Fruit fly (Drosophila melanogaster) whole organism, prepupa: ENCODE results near the gene ovm.

Experiments
- Blimp-1 ChIP-seq: fragments of 200-800 bp; sonication (Bioruptor generic); optimal IDR thresholded peaks from 3 replicates; lab custom pipeline; 2017; ENCODE audit warnings: missing biosample characterization, missing genetic modification characterization, mild to moderate bottlenecking, moderate library complexity, missing genetic modification reagents
- CG10631 ChIP-seq: fragments of 200-800 bp; sonication (Bioruptor generic); optimal IDR thresholded peaks from 2 replicates; lab custom pipeline; 2016; ENCODE audit warnings: missing biosample characterization, missing genetic modification characterization
- CG10669 ChIP-seq: fragments of 200-800 bp; sonication (Bioruptor generic); optimal IDR thresholded peaks from 3 replicates; lab custom pipeline; 2018; ENCODE audit warnings: missing biosample characterization, mild to moderate bottlenecking, missing genetic modification characterization, moderate library complexity
- CG11294 ChIP-seq: fragments of 200-800 bp; sonication (Bioruptor generic); IDR thresholded peaks from 2 replicates; pipeline ENCODE4 v1.3.6; 2022; ENCODE audit warnings: missing biosample characterization, missing genetic modification characterization
- CG11762 ChIP-seq: fragments of 200-800 bp; sonication (Bioruptor generic); optimal IDR thresholded peaks from 3 replicates; lab custom pipeline; 2016; ENCODE audit warnings: missing biosample characterization, missing genetic modification characterization; ENCODE audit not compliant: insufficient read depth
- CG16779 ChIP-seq: fragments of 200-800 bp; sonication (Bioruptor generic); optimal IDR thresholded peaks from 3 replicates; lab custom pipeline; 2017; ENCODE audit warnings: missing biosample characterization, mild to moderate bottlenecking, missing genetic modification characterization
- CG3032 ChIP-seq: fragments of 200-800 bp; optimal IDR thresholded peaks from 2 replicates; lab custom pipeline; 2019; ENCODE audit warnings: missing biosample characterization, mild to moderate bottlenecking, missing genetic modification characterization, moderate library complexity
- CG31627 ChIP-seq: fragments of 200-800 bp; sonication (Bioruptor generic); optimal IDR thresholded peaks from 3 replicates; lab custom pipeline; 2016; ENCODE audit warnings: missing biosample characterization, missing genetic modification characterization
- CG32006 ChIP-seq: fragments of 200-800 bp; sonication (Bioruptor generic); optimal IDR thresholded peaks from 3 replicates; lab custom pipeline; 2017; ENCODE audit warnings: missing biosample characterization, mild to moderate bottlenecking, missing genetic modification characterization
- CG3919 ChIP-seq: fragments of 200-800 bp; sonication (Bioruptor generic); optimal IDR thresholded peaks from 3 replicates; lab custom pipeline; 2016; ENCODE audit warnings: missing biosample characterization, missing genetic modification characterization
- CG4318 ChIP-seq: fragments of 200-800 bp; sonication (Bioruptor generic); optimal IDR thresholded peaks from 3 replicates; lab custom pipeline; 2017; ENCODE audit warnings: missing biosample characterization, mild to moderate bottlenecking, missing genetic modification characterization
- CG6163 ChIP-seq: fragments of 200-800 bp; sonication (Bioruptor generic); IDR thresholded peaks from 3 replicates; pipeline ENCODE4 v1.3.6; 2022; ENCODE audit warnings: missing biosample characterization, missing genetic modification characterization
- CG6792 ChIP-seq: fragments of 200-800 bp; sonication (Bioruptor generic); optimal IDR thresholded peaks from 3 replicates; lab custom pipeline; 2016; ENCODE audit warnings: missing biosample characterization, missing genetic modification characterization
- CG6808 ChIP-seq: fragments of 200-800 bp; sonication (Bioruptor generic); optimal IDR thresholded peaks from 3 replicates; lab custom pipeline; 2017; ENCODE audit warnings: missing biosample characterization, missing genetic modification characterization, mild to moderate bottlenecking, moderate library complexity, missing genetic modification reagents
- CG6854 ChIP-seq: fragments of 200-800 bp; sonication (Bioruptor generic); optimal IDR thresholded peaks from 2 replicates; lab custom pipeline; 2017; ENCODE audit warnings: missing biosample characterization, mild to moderate bottlenecking, missing genetic modification characterization
- CG7368 ChIP-seq: fragments of 200-800 bp; sonication (Bioruptor generic); optimal IDR thresholded peaks from 3 replicates; lab custom pipeline; 2016; ENCODE audit warnings: missing biosample characterization, missing genetic modification characterization
- CG8119 ChIP-seq: fragments of 200-800 bp; sonication (Bioruptor generic); IDR thresholded peaks from 3 replicates; pipeline ENCODE4 v1.3.6; 2022; ENCODE audit warnings: missing biosample characterization, missing genetic modification characterization
- CG8319 ChIP-seq: fragments of 200-800 bp; sonication (Bioruptor generic); optimal IDR thresholded peaks from 3 replicates; lab custom pipeline; 2016; ENCODE audit warnings: missing biosample characterization, missing genetic modification characterization
- CG8632 ChIP-seq: fragments of 200-800 bp; sonication (Bioruptor generic); optimal IDR thresholded peaks from 3 replicates; lab custom pipeline; 2016; ENCODE audit warnings: missing biosample characterization, missing genetic modification characterization
- CG9139 ChIP-seq: fragments of 200-800 bp; sonication (Bioruptor generic); optimal IDR thresholded peaks from 3 replicates; lab custom pipeline; 2017; ENCODE audit warnings: missing biosample characterization, mild to moderate bottlenecking, missing genetic modification characterization
- Eip75B ChIP-seq: fragments of 200-800 bp; sonication (Bioruptor generic); optimal IDR thresholded peaks from 3 replicates; lab custom pipeline; 2016; ENCODE audit warnings: missing biosample characterization, missing genetic modification characterization
- Eip93F ChIP-seq: fragments of 200-800 bp; sonication (Bioruptor generic); optimal IDR thresholded peaks from 2 replicates; lab custom pipeline; 2016; ENCODE audit warnings: missing biosample characterization, mild to moderate bottlenecking, missing genetic modification characterization
- Ets96B ChIP-seq: fragments of 200-800 bp; optimal IDR thresholded peaks from 2 replicates; lab custom pipeline; 2019; ENCODE audit warnings: missing biosample characterization, mild to moderate bottlenecking, missing genetic modification characterization, moderate library complexity
- Gug ChIP-seq: fragments of 200-800 bp; sonication (Bioruptor generic); IDR thresholded peaks from 2 replicates; pipeline ENCODE4 v1.3.6; 2022; ENCODE audit warnings: missing biosample characterization, missing genetic modification characterization
- Hr38 ChIP-seq: sonication (Bioruptor generic); optimal IDR thresholded peaks from 2 replicates; lab custom pipeline; 2016; ENCODE audit warnings: missing biosample characterization, missing genetic modification characterization
- Hr39 ChIP-seq: fragments of 200-800 bp; sonication (Bioruptor generic); optimal IDR thresholded peaks from 2 replicates; lab custom pipeline; 2016; ENCODE audit warnings: missing biosample characterization, missing genetic modification characterization
- Hr4 ChIP-seq: fragments of 200-800 bp; sonication (Bioruptor generic); optimal IDR thresholded peaks from 3 replicates; lab custom pipeline; 2016; ENCODE audit warnings: missing biosample characterization, missing genetic modification characterization
- Lpt ChIP-seq: fragments of 200-800 bp; sonication (Bioruptor generic); optimal IDR thresholded peaks from 3 replicates; lab custom pipeline; 2016; ENCODE audit warnings: missing biosample characterization, missing genetic modification characterization
- Met ChIP-seq: fragments of 200-800 bp; sonication (Bioruptor generic); optimal IDR thresholded peaks from 3 replicates; lab custom pipeline; 2016; ENCODE audit warnings: missing biosample characterization, missing genetic modification characterization
- OdsH ChIP-seq: fragments of 200-800 bp; sonication (Bioruptor generic); optimal IDR thresholded peaks from 3 replicates; lab custom pipeline; 2016; ENCODE audit warnings: missing biosample characterization, missing genetic modification characterization
- Sox102F ChIP-seq: fragments of 200-800 bp; sonication (Bioruptor generic); optimal IDR thresholded peaks from 2 replicates; lab custom pipeline; 2016; ENCODE audit warnings: missing biosample characterization, mild to moderate bottlenecking, missing genetic modification characterization
- Sox14 ChIP-seq: fragments of 200-800 bp; sonication (Bioruptor generic); optimal IDR thresholded peaks from 3 replicates; lab custom pipeline; 2016; ENCODE audit warnings: missing biosample characterization, missing genetic modification characterization
- Sox15 ChIP-seq: fragments of 200-800 bp; sonication (Bioruptor generic); optimal IDR thresholded peaks from 3 replicates; lab custom pipeline; 2016; ENCODE audit warnings: missing biosample characterization, missing genetic modification characterization
- achi ChIP-seq: fragments of 200-800 bp; sonication (Bioruptor generic); optimal IDR thresholded peaks from 3 replicates; lab custom pipeline; 2016; ENCODE audit warnings: missing biosample characterization, missing genetic modification characterization
- acj6 ChIP-seq: fragments of 200-800 bp; sonication (Bioruptor generic); optimal IDR thresholded peaks from 3 replicates; lab custom pipeline; 2016; ENCODE audit warnings: missing biosample characterization, missing genetic modification characterization
- cyc ChIP-seq: fragments of 200-800 bp; sonication (Bioruptor generic); optimal IDR thresholded peaks from 3 replicates; lab custom pipeline; 2016; ENCODE audit warnings: missing biosample characterization, missing genetic modification characterization
- dac ChIP-seq: fragments of 200-800 bp; sonication (Bioruptor generic); optimal IDR thresholded peaks from 2 replicates; lab custom pipeline; 2017; ENCODE audit warnings: missing biosample characterization, mild to moderate bottlenecking, missing genetic modification characterization
- dsx ChIP-seq: fragments of 200-800 bp; optimal IDR thresholded peaks from 3 replicates; lab custom pipeline; 2019; ENCODE audit warnings: missing biosample characterization, mild to moderate bottlenecking, missing genetic modification characterization, moderate library complexity; ENCODE audit not compliant: poor library complexity, severe bottlenecking
- eg ChIP-seq: fragments of 200-800 bp; sonication (Bioruptor generic); IDR thresholded peaks from 3 replicates; pipeline ENCODE4 v1.3.6; 2022; ENCODE audit warnings: missing biosample characterization, missing genetic modification characterization
- esn ChIP-seq: fragments of 200-800 bp; sonication (Bioruptor generic); optimal IDR thresholded peaks from 2 replicates; lab custom pipeline; 2016; ENCODE audit warnings: missing biosample characterization, mild to moderate bottlenecking, missing genetic modification characterization, moderate library complexity
- fd59A ChIP-seq: fragments of 200-800 bp; sonication (Bioruptor generic); optimal IDR thresholded peaks from 2 replicates; lab custom pipeline; 2017; ENCODE audit warnings: missing biosample characterization, mild to moderate bottlenecking, missing genetic modification characterization, missing genetic modification reagents
- fd85E ChIP-seq: fragments of 200-800 bp; sonication (Bioruptor generic); optimal IDR thresholded peaks from 3 replicates; lab custom pipeline; 2016; ENCODE audit warnings: missing biosample characterization, missing genetic modification characterization
- lz ChIP-seq: fragments of 200-800 bp; sonication (Bioruptor generic); optimal IDR thresholded peaks from 3 replicates; lab custom pipeline; 2016; ENCODE audit warnings: missing biosample characterization, missing genetic modification characterization
- net ChIP-seq: fragments of 200-800 bp; sonication (Bioruptor generic); optimal IDR thresholded peaks from 3 replicates; lab custom pipeline; 2016; ENCODE audit warnings: missing biosample characterization, missing genetic modification characterization
- pdm3 ChIP-seq: fragments of 200-800 bp; sonication (Bioruptor generic); optimal IDR thresholded peaks from 3 replicates; lab custom pipeline; 2016; ENCODE audit warnings: missing biosample characterization, missing genetic modification characterization
- salr ChIP-seq, 2 experiments: fragments of 200-800 bp; sonication (Bioruptor generic); optimal IDR thresholded peaks; 3 replicates each; lab custom pipeline; 2016 to 2018; ENCODE audit warnings: missing biosample characterization in 2 of 2, missing genetic modification characterization in 2 of 2, mild to moderate bottlenecking in 1 of 2
- spab ChIP-seq: fragments of 200-800 bp; sonication (Bioruptor generic); optimal IDR thresholded peaks from 2 replicates; lab custom pipeline; 2017; ENCODE audit warnings: missing biosample characterization, mild to moderate bottlenecking, missing genetic modification characterization, missing genetic modification reagents
- svp ChIP-seq: fragments of 200-800 bp; sonication (Bioruptor generic); peaks from one replicate; lab custom pipeline; 2016; ENCODE audit warnings: missing biosample characterization, missing genetic modification characterization
- topi ChIP-seq: fragments of 200-800 bp; sonication (Bioruptor generic); optimal IDR thresholded peaks from 3 replicates; lab custom pipeline; 2016; ENCODE audit warnings: missing biosample characterization, missing genetic modification characterization
- vri ChIP-seq: fragments of 200-800 bp; sonication (Bioruptor generic); optimal IDR thresholded peaks from 3 replicates; lab custom pipeline; 2016; ENCODE audit warnings: missing biosample characterization, mild to moderate bottlenecking, missing genetic modification characterization

The ovm gene

DNA sequence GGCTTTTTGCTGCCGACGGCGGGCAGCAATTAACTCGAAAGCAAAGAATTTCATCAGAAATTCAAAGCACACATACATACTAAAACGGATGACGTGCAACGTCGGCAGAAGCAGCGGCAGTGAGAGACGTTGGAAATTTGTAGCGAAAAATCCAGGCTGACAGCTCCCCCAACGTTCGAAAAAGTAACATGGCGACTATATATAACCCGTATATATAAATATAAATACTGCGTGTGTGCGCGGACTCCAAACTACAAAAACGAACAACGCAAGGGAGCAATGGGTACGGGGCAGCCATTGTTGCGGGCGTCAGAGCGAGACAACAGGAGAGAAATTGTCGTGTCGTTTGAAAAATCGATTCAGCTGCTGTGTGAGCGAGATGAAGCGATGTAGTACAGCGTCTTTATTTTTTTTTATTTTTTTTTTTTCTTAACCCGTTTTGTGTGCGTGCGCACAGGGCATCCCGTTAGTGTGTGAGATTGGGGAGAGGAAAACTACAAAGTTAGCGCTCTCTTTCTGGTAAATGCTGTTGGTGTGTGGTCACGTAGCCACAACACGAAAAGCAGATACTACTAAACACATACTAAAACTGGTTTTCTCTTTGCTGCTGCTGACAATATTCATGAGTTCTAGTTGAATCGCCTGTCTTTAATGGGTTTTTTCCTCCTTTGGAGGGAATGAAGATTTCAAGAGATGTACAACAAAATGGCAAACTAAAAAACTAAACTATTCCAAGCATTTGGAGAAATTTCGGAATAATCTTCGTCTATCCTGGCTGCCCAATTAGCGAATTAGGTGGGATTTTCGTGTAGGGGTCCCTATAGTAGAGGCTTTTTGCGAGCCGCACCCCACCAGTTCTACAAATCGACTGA, 20.0 kb upstream of the ovm start:
- TF ChIP-seq fd85E (GFP tag; lab: Kevin White, UChicago): peak; percentile 87
- TF ChIP-seq CG3919 (GFP tag; lab: Kevin White, UChicago): peak; percentile 74
- TF ChIP-seq OdsH (GFP tag; lab: Kevin White, UChicago): peak; percentile 85
- peak; percentile 76 for TF ChIP-seq Ets96B (tag; lab: Kevin White, UChicago)
- no peak for TF ChIP-seq Gug (GFP tag; lab: Robert Waterston, UW)
- TF ChIP-seq CG4318 (GFP tag; lab: Kevin White, UChicago): peak; percentile 58
- peak; percentile 29 for TF ChIP-seq acj6
- TF ChIP-seq CG16779 (tag; lab: Kevin White, UChicago): peak; percentile 95
- TF ChIP-seq CG6792 (GFP tag; lab: Kevin White, UChicago): peak; percentile 41
- TF ChIP-seq Sox15 (GFP tag; lab: Kevin White, UChicago): no peak
- peak; percentile 23 for TF ChIP-seq CG6854
- peak; percentile 85 for TF ChIP-seq fd59A (GFP tag; lab: Kevin White, UChicago)
- peak; percentile 52 for TF ChIP-seq topi (GFP tag; lab: Kevin White, UChicago)
- TF ChIP-seq CG3032: peak; percentile 69
- peak; percentile 57 for TF ChIP-seq Hr4 (GFP tag; lab: Kevin White, UChicago)
- peak; percentile 67 for TF ChIP-seq achi (GFP tag; lab: Kevin White, UChicago)
- peak; percentile 91 for TF ChIP-seq vri (GFP tag; lab: Kevin White, UChicago)
- TF ChIP-seq CG6808 (GFP tag; lab: Kevin White, UChicago): peak; percentile 85
- peak; percentile 44 for TF ChIP-seq CG11762
- peak; percentile 67 for TF ChIP-seq Met (GFP tag; lab: Kevin White, UChicago)
- no peak for TF ChIP-seq Blimp-1
- peak; percentile 22 for TF ChIP-seq CG7368
- TF ChIP-seq CG11294: no peak
- TF ChIP-seq pdm3 (GFP tag; lab: Kevin White, UChicago): peak; percentile 86
- peak; percentile 85 for TF ChIP-seq CG9139 (GFP tag; lab: Kevin White, UChicago)
- TF ChIP-seq cyc (GFP tag; lab: Kevin White, UChicago): no peak
- peak; percentile 78 for TF ChIP-seq spab (GFP tag; lab: Kevin White, UChicago)
- peak; percentile 77 for TF ChIP-seq Sox14 (GFP tag; lab: Kevin White, UChicago)
- peak; percentile 2 for TF ChIP-seq CG31627
- TF ChIP-seq CG8319 (GFP tag; lab: Kevin White, UChicago): peak; percentile 58
- TF ChIP-seq Lpt (GFP tag; lab: Kevin White, UChicago): peak; percentile 97
- no peak for TF ChIP-seq Hr39 (GFP tag; lab: Kevin White, UChicago)
- TF ChIP-seq Eip93F (GFP tag; lab: Kevin White, UChicago): peak; percentile 92
- TF ChIP-seq dac (GFP tag; lab: Kevin White, UChicago): peak; percentile 92
- peak; percentile 74 for TF ChIP-seq CG8632
- TF ChIP-seq CG10631 (GFP tag; lab: Kevin White, UChicago): peak; percentile 70
- TF ChIP-seq CG6163 (GFP tag; lab: Robert Waterston, UW): no peak
- no peak for TF ChIP-seq CG8119 (GFP tag; lab: Robert Waterston, UW)
- peak; percentile 73 to 86 for TF ChIP-seq salr (GFP tag; optimal IDR thresholded peaks at IDR 0.05; lab: Kevin White, UChicago)
- TF ChIP-seq esn: peak; percentile 52
- TF ChIP-seq CG32006 (GFP tag; lab: Kevin White, UChicago): peak; percentile 87
- peak; percentile 87 for TF ChIP-seq net (GFP tag; lab: Kevin White, UChicago)
- peak; percentile 83 for TF ChIP-seq Sox102F
- TF ChIP-seq dsx (GFP tag; lab: Kevin White, UChicago): peak; percentile 85
- peak; percentile 70 for TF ChIP-seq CG10669 (GFP tag; lab: Kevin White, UChicago)
- TF ChIP-seq Eip75B (GFP tag; lab: Kevin White, UChicago): peak; percentile 88
- no peak for TF ChIP-seq Hr38
- peak; percentile 88 for TF ChIP-seq svp (GFP tag; lab: Kevin White, UChicago)
- TF ChIP-seq lz: peak; percentile 17
- TF ChIP-seq eg (GFP tag; lab: Robert Waterston, UW): no peak
